Worm (Caenorhabditis elegans): ENCODE measurements around the gene C24D10.6.

Gene C24D10.6

ce11 chrIV:5160171-5160570 lies at the start of gene C24D10.6, which contains the start of gene C24D10.4:
C24D10.6 (minus strand) TSS chrIV:5160248.
C24D10.4 (plus strand) TSS chrIV:5160522.
- TF ChIP-seq blmp-1 (tag; optimal IDR thresholded peaks at IDR 0.05) (no peak), egl-13 (tag; optimal IDR thresholded peaks at IDR 0.05) (peak; percentile 28), hpl-2 (GFP tag; optimal IDR thresholded peaks at IDR 0.05) (no peak), elt-3 (tag; optimal IDR thresholded peaks at IDR 0.05) (peak in 1 of 6 experiments; percentile 35), hlh-4 (tag; optimal IDR thresholded peaks at IDR 0.05) (no peak), unc-62 (GFP tag; optimal IDR thresholded peaks at IDR 0.05) (no peak), ceh-82 (tag; optimal IDR thresholded peaks at IDR 0.05) (peak; percentile 27 to 60 (median 39)), C34B4.2 (tag; optimal IDR thresholded peaks at IDR 0.05) (no peak), lsy-2 (tag; optimal IDR thresholded peaks at IDR 0.05) (peak; percentile 69 to 77), sup-37 (GFP tag; optimal IDR thresholded peaks at IDR 0.05) (no peak), alr-1 (tag; optimal IDR thresholded peaks at IDR 0.05; ENCODE audit: borderline replicate concordance) (no peak), pax-3 (tag; optimal IDR thresholded peaks at IDR 0.05) (no peak), lin-14 (GFP tag; optimal IDR thresholded peaks at IDR 0.05) (peak; percentile 76), aha-1 (tag; optimal IDR thresholded peaks at IDR 0.05) (no peak), mep-1 (tag; optimal IDR thresholded peaks at IDR 0.05) (peak; percentile 70), ces-1 (GFP tag; optimal IDR thresholded peaks at IDR 0.05) (no peak), nhr-76 (tag; optimal IDR thresholded peaks at IDR 0.05) (no peak), sptf-1 (tag; optimal IDR thresholded peaks at IDR 0.05) (no peak), snpc-4 (tag; optimal IDR thresholded peaks at IDR 0.05) (peak; percentile 17), hlh-17 (GFP tag; optimal IDR thresholded peaks at IDR 0.05; ENCODE audit: borderline replicate concordance) (no peak), isw-1 (GFP tag; IDR thresholded peaks at IDR 0.05) (peak; percentile 32; the same call in 1 of the 2 replicates), skn-1 (tag; optimal IDR thresholded peaks at IDR 0.05) (peak; percentile 77), efl-3 (GFP tag; optimal IDR thresholded peaks at IDR 0.05) (no peak), grh-1 (GFP tag; IDR thresholded peaks at IDR 0.05) (no peak), efl-1 (optimal IDR thresholded peaks at IDR 0.05) (peak; percentile 53 to 70), efl-1 (GFP tag; optimal IDR thresholded peaks at IDR 0.05 in 1 of 2) (peak; percentile 66 to 95), jun-1 (tag; optimal IDR thresholded peaks at IDR 0.05) (no peak), unc-130 (tag; optimal IDR thresholded peaks at IDR 0.05) (no peak), lir-3 (tag; optimal IDR thresholded peaks at IDR 0.05; ENCODE audit: poor library complexity) (peak; percentile 44), fkh-10 (GFP tag; optimal IDR thresholded peaks at IDR 0.05) (no peak), egl-27 (tag; optimal IDR thresholded peaks at IDR 0.05) (no peak), mef-2 (tag; optimal IDR thresholded peaks at IDR 0.05) (no peak), ama-1 (optimal IDR thresholded peaks at IDR 0.05) (no peak), elt-2 (tag; optimal IDR thresholded peaks at IDR 0.05) (no peak), vab-15 (tag; optimal IDR thresholded peaks at IDR 0.05) (no peak), pqm-1 (tag; optimal IDR thresholded peaks at IDR 0.05) (no peak), unc-98 (GFP tag; IDR thresholded peaks at IDR 0.05) (no peak), snu-23 (GFP tag; optimal IDR thresholded peaks at IDR 0.05) (peak; percentile 66), C04F5.9 (tag; optimal IDR thresholded peaks at IDR 0.05) (peak; percentile 15), lin-15B (tag; optimal IDR thresholded peaks at IDR 0.05) (peak; percentile 72), nhr-47 (tag; optimal IDR thresholded peaks at IDR 0.05) (peak; percentile 62), ztf-11 (tag; optimal IDR thresholded peaks at IDR 0.05) (no peak), mab-9 (GFP tag; IDR thresholded peaks at IDR 0.05) (no peak), nhr-20 (tag; optimal IDR thresholded peaks at IDR 0.05) (peak; percentile 61), pag-3 (tag; optimal IDR thresholded peaks at IDR 0.05; ENCODE audit: borderline replicate concordance, insufficient read depth) (no peak), nhr-90 (tag; optimal IDR thresholded peaks at IDR 0.05; ENCODE audit: poor library complexity) (peak; percentile 32), fkh-8 (tag; optimal IDR thresholded peaks at IDR 0.05) (no peak), xbp-1 (tag; optimal IDR thresholded peaks at IDR 0.05) (peak; percentile 63), ceh-90 (tag; optimal IDR thresholded peaks at IDR 0.05) (no peak), ets-5 (GFP tag; IDR thresholded peaks at IDR 0.05) (no peak), nhr-71 (tag; optimal IDR thresholded peaks at IDR 0.05) (peak; percentile 64), zip-4 (GFP tag; optimal IDR thresholded peaks at IDR 0.05) (no peak), unc-30 (tag; optimal IDR thresholded peaks at IDR 0.05) (no peak)

Data from whole organism, L1 larva.